Worm (Caenorhabditis elegans) whole organism, L4/young adult: ENCODE data around the gene ocam-1.

Experiments used
- W03F9.2 ChIP-seq: fragments of 150-350 bp; optimal IDR thresholded peaks from 2 replicates; lab custom pipeline; 2014; ENCODE audit warnings: missing biosample characterization, missing genetic modification characterization
- dao-5 ChIP-seq: sonication (generic microtip); optimal IDR thresholded peaks from 2 replicates; lab custom pipeline; 2016; ENCODE audit warnings: missing genotype, missing genetic modification characterization, moderate library complexity, missing compliant biosample characterization
- him-1 ChIP-seq: sonication (generic microtip); optimal IDR thresholded peaks from 2 replicates; lab custom pipeline; 2016; ENCODE audit warnings: missing genotype, missing genetic modification reagents, missing genetic modification characterization, missing compliant biosample characterization

Gene ocam-1

ce11 chrV:14120674-14121073, 46.9 kb downstream of the ocam-1 start:
- TF ChIP-seq dao-5 (tag; lab: Kevin White, UChicago) (no peak), him-1 (no peak), W03F9.2 (tag; lab: Kevin White, UChicago) (no peak)
